Fruit fly (Drosophila melanogaster) whole organism, embryonic: ENCODE data around the gene CG8173.

Source experiments
- Asciz ChIP-seq: fragments of 200-800 bp; sonication (Bioruptor generic); optimal IDR thresholded peaks from 2 replicates; lab custom pipeline; 2017; ENCODE audit warnings: missing biosample characterization, mild to moderate bottlenecking, missing genetic modification characterization, missing genetic modification reagents
- Atf6 ChIP-seq: fragments of 200-800 bp; sonication (Bioruptor generic); IDR thresholded peaks from 2 replicates; pipeline ENCODE4 v1.3.6; 2022; ENCODE audit warnings: missing biosample characterization, missing genetic modification characterization
- CG10565 ChIP-seq: fragments of 200-800 bp; sonication (Bioruptor generic); optimal IDR thresholded peaks from 3 replicates; lab custom pipeline; 2016; ENCODE audit warnings: missing biosample characterization, mild to moderate bottlenecking, missing genetic modification characterization
- CG14014 ChIP-seq: fragments of 200-800 bp; sonication (Bioruptor generic); IDR thresholded peaks from 2 replicates; pipeline ENCODE4 v1.3.6; 2022; ENCODE audit warnings: missing biosample characterization, missing genetic modification characterization
- CG6654 ChIP-seq: fragments of 200-800 bp; sonication (Bioruptor generic); optimal IDR thresholded peaks from 2 replicates; lab custom pipeline; 2017; ENCODE audit warnings: missing biosample characterization, mild to moderate bottlenecking, missing genetic modification characterization
- Chrac-16 ChIP-seq: fragments of 200-800 bp; sonication (Bioruptor generic); optimal IDR thresholded peaks from 3 replicates; lab custom pipeline; 2016; ENCODE audit warnings: missing biosample characterization, missing genetic modification characterization
- Dfd ChIP-seq, 2 experiments: fragments of >200 bp; optimal IDR thresholded peaks; 2 replicates each; lab custom pipeline; 2017; ENCODE audit warnings: missing biosample characterization in 2 of 2, missing genetic modification characterization in 2 of 2
- Mad ChIP-seq: fragments of 200-800 bp; sonication (Bioruptor generic); optimal IDR thresholded peaks from 2 replicates; lab custom pipeline; 2016; ENCODE audit warnings: missing biosample characterization, missing genetic modification characterization
- Myb ChIP-seq: fragments of 200-800 bp; sonication (Bioruptor generic); optimal IDR thresholded peaks from 2 replicates; lab custom pipeline; 2016; ENCODE audit warnings: missing biosample characterization, missing genetic modification characterization
- crp ChIP-seq, 2 experiments: fragments of 200-800 bp; sonication (Bioruptor generic); optimal IDR thresholded peaks; 2 replicates in 1 of 2; 3 replicates in 1 of 2; lab custom pipeline; 2017; ENCODE audit warnings: missing biosample characterization in 2 of 2, missing genetic modification characterization in 2 of 2, mild to moderate bottlenecking in 1 of 2, moderate library complexity in 1 of 2
- gsb-n ChIP-seq: fragments of 200-800 bp; sonication (Bioruptor generic); optimal IDR thresholded peaks from 3 replicates; lab custom pipeline; 2018; ENCODE audit warnings: missing biosample characterization, mild to moderate bottlenecking, missing genetic modification characterization
- pzg ChIP-seq: fragments of 200-800 bp; sonication (Bioruptor generic); optimal IDR thresholded peaks from 3 replicates; lab custom pipeline; 2018; ENCODE audit warnings: missing biosample characterization, mild to moderate bottlenecking, missing genetic modification characterization, moderate library complexity

dm6 chrX:17732076-17732475 is 22.6 kb upstream of the CG8173 start:
- TF ChIP-seq Asciz (GFP tag; lab: Kevin White, UChicago): no peak
- no peak for TF ChIP-seq Myb (GFP tag; lab: Kevin White, UChicago)
- TF ChIP-seq crp (GFP tag; optimal IDR thresholded peaks at IDR 0.05; lab: Kevin White, UChicago): no peak
- no peak for TF ChIP-seq gsb-n
- TF ChIP-seq CG14014 (GFP tag; lab: Robert Waterston, UW): no peak
- TF ChIP-seq Dfd (GFP tag; optimal IDR thresholded peaks at IDR 0.05; lab: Kevin White, UChicago): no peak
- no peak for TF ChIP-seq pzg
- no peak for TF ChIP-seq Chrac-16 (GFP tag; lab: Kevin White, UChicago)
- TF ChIP-seq Mad: no peak
- TF ChIP-seq CG6654: no peak
- TF ChIP-seq Atf6 (GFP tag; lab: Robert Waterston, UW): no peak
- TF ChIP-seq CG10565: no peak
